Worm (Caenorhabditis elegans) whole organism, L1 larva: ENCODE results near the gene F55G11.6.
A peak's percentile ranks its signal among the peaks of the same experiment; 100 is the strongest.

Experiments used
- C16A3.4 ChIP-seq: fragments of 150-350 bp; optimal IDR thresholded peaks from 2 replicates; lab custom pipeline; 2014; ENCODE audit warnings: missing biosample characterization, missing genetic modification characterization
- C34B4.2 ChIP-seq: sonication (generic microtip); optimal IDR thresholded peaks from 2 replicates; lab custom pipeline; 2017; ENCODE audit warnings: mild to moderate bottlenecking, missing genetic modification characterization, missing compliant biosample characterization
- Y116A8C.19 ChIP-seq: sonication (generic microtip); optimal IDR thresholded peaks from 2 replicates; lab custom pipeline; 2016; ENCODE audit warnings: missing compliant biosample characterization, missing genetic modification characterization, borderline replicate concordance
- aha-1 ChIP-seq: fragments of 150-350 bp; optimal IDR thresholded peaks from 2 replicates; lab custom pipeline; 2014; ENCODE audit warnings: missing biosample characterization, missing genetic modification characterization
- ama-1 ChIP-seq: fragments of 150-350 bp; optimal IDR thresholded peaks from 2 replicates; lab custom pipeline; 2014
- ceh-8 ChIP-seq: fragments of 200-800 bp; sonication (Bioruptor generic); optimal IDR thresholded peaks from 2 replicates; lab custom pipeline; 2018; ENCODE audit warnings: mild to moderate bottlenecking, missing genetic modification characterization, moderate library complexity, missing compliant biosample characterization
- ceh-82 ChIP-seq, 3 experiments: fragments of 150-350 bp in 1 of 3; sonication (generic microtip) in 2 of 3; optimal IDR thresholded peaks; 2 replicates each; lab custom pipeline; 2014 to 2017; ENCODE audit warnings: missing biosample characterization in 3 of 3, missing genetic modification characterization in 3 of 3
- ceh-90 ChIP-seq: sonication (generic microtip); optimal IDR thresholded peaks from 2 replicates; lab custom pipeline; 2016; ENCODE audit warnings: missing genetic modification characterization, missing compliant biosample characterization
- dpl-1 ChIP-seq, 3 experiments: fragments of 150-350 bp in 2 of 3; sonication (generic microtip) in 1 of 3; optimal IDR thresholded peaks; 2 replicates each; lab custom pipeline; 2014 to 2017; ENCODE audit warnings: missing biosample characterization in 3 of 3, missing genetic modification characterization in 3 of 3, missing genetic modification reagents in 3 of 3
- dsc-1 ChIP-seq: sonication (generic microtip); optimal IDR thresholded peaks from 2 replicates; lab custom pipeline; 2016; ENCODE audit warnings: mild to moderate bottlenecking, missing genetic modification characterization, missing compliant biosample characterization
- efl-1 ChIP-seq, 4 experiments: fragments of 150-350 bp; optimal IDR thresholded peaks in 3 of 4; peaks in 1 of 4; 1 replicate in 1 of 4; 2 replicates in 3 of 4; lab custom pipeline; 2014; ENCODE audit warnings: missing biosample characterization in 2 of 4, missing genetic modification characterization in 2 of 4, missing genetic modification reagents in 2 of 4
- elt-2 ChIP-seq: sonication (generic microtip); optimal IDR thresholded peaks from 2 replicates; lab custom pipeline; 2016; ENCODE audit warnings: missing genetic modification characterization, mild to moderate bottlenecking, inconsistent platforms, missing compliant biosample characterization, missing genetic modification reagents
- elt-3 ChIP-seq, 6 experiments: fragments of 150-350 bp in 1 of 6; sonication (generic microtip); optimal IDR thresholded peaks; 2 replicates each; lab custom pipeline; 2017 to 2018; ENCODE audit warnings: missing biosample characterization in 6 of 6, missing genetic modification characterization in 6 of 6, inconsistent platforms in 1 of 6
- fkh-8 ChIP-seq: sonication (generic microtip); optimal IDR thresholded peaks from 2 replicates; lab custom pipeline; 2016; ENCODE audit warnings: mild to moderate bottlenecking, missing genetic modification characterization, missing compliant biosample characterization
- fos-1 ChIP-seq: fragments of 150-350 bp; optimal IDR thresholded peaks from 2 replicates; lab custom pipeline; 2014; ENCODE audit warnings: missing biosample characterization, missing genetic modification characterization
- hlh-17 ChIP-seq: fragments of 200-800 bp; sonication (Bioruptor generic); optimal IDR thresholded peaks from 2 replicates; lab custom pipeline; 2018; ENCODE audit warnings: missing genetic modification characterization, mild to moderate bottlenecking, missing compliant biosample characterization, moderate library complexity, borderline replicate concordance
- hlh-4 ChIP-seq: sonication (generic microtip); optimal IDR thresholded peaks from 2 replicates; lab custom pipeline; 2016; ENCODE audit warnings: mild to moderate bottlenecking, missing genetic modification characterization, missing compliant biosample characterization
- jun-1 ChIP-seq: fragments of 150-350 bp; optimal IDR thresholded peaks from 2 replicates; lab custom pipeline; 2014; ENCODE audit warnings: missing biosample characterization, missing genetic modification reagents, missing genetic modification characterization
- lsy-2 ChIP-seq, 2 experiments: fragments of 150-350 bp; optimal IDR thresholded peaks; 2 replicates each; lab custom pipeline; 2014; ENCODE audit warnings: missing biosample characterization in 2 of 2, missing genetic modification characterization in 2 of 2
- mdl-1 ChIP-seq, 2 experiments: fragments of 150-350 bp; optimal IDR thresholded peaks; 2 replicates each; lab custom pipeline; 2014 to 2017; ENCODE audit warnings: missing biosample characterization in 2 of 2, missing genetic modification characterization in 2 of 2, inconsistent platforms in 1 of 2
- mep-1 ChIP-seq: fragments of 150-350 bp; optimal IDR thresholded peaks from 2 replicates; lab custom pipeline; 2014; ENCODE audit warnings: missing biosample characterization, missing genetic modification characterization
- nhr-47 ChIP-seq: sonication (generic microtip); optimal IDR thresholded peaks from 2 replicates; lab custom pipeline; 2016; ENCODE audit warnings: mild to moderate bottlenecking, missing genetic modification characterization, moderate library complexity, missing compliant biosample characterization
- nhr-85 ChIP-seq: sonication (generic microtip); peaks from one replicate; lab custom pipeline; 2016; ENCODE audit warnings: missing genetic modification characterization, inconsistent platforms, missing compliant biosample characterization
- nhr-90 ChIP-seq: sonication (generic microtip); optimal IDR thresholded peaks from 2 replicates; lab custom pipeline; 2016; ENCODE audit warnings: mild to moderate bottlenecking, missing genetic modification characterization, missing compliant biosample characterization; ENCODE audit not compliant: poor library complexity
- pax-3 ChIP-seq: fragments of 200-800 bp; sonication (Bioruptor generic); optimal IDR thresholded peaks from 2 replicates; lab custom pipeline; 2018; ENCODE audit warnings: mild to moderate bottlenecking, missing genetic modification characterization, moderate library complexity, missing compliant biosample characterization
- sptf-1 ChIP-seq: fragments of 150-350 bp; optimal IDR thresholded peaks from 2 replicates; lab custom pipeline; 2014; ENCODE audit warnings: missing biosample characterization, missing genetic modification characterization
- unc-30 ChIP-seq: sonication (generic microtip); optimal IDR thresholded peaks from 2 replicates; lab custom pipeline; 2017; ENCODE audit warnings: missing biosample characterization, missing genetic modification characterization
- unc-62 ChIP-seq: fragments of 150-350 bp; optimal IDR thresholded peaks from 2 replicates; lab custom pipeline; 2014; ENCODE audit warnings: missing biosample characterization, missing genetic modification reagents, missing genetic modification characterization
- unc-98 ChIP-seq: fragments of 200-800 bp; sonication (Bioruptor generic); IDR thresholded peaks from 2 replicates; pipeline ENCODE4 v1.3.6; 2022; ENCODE audit warnings: missing genetic modification characterization, missing compliant biosample characterization
- zip-4 ChIP-seq: fragments of 200-800 bp; sonication (Bioruptor generic); optimal IDR thresholded peaks from 2 replicates; lab custom pipeline; 2018; ENCODE audit warnings: mild to moderate bottlenecking, missing genetic modification characterization, moderate library complexity, missing compliant biosample characterization
- ztf-4 ChIP-seq: fragments of 150-350 bp; optimal IDR thresholded peaks from 2 replicates; lab custom pipeline; 2014; ENCODE audit warnings: missing biosample characterization, missing genetic modification characterization

Gene F55G11.6

ce11 chrIV:12957730-12958129 lies at the start of gene F55G11.6:
TSS of gene F55G11.6 (plus strand) at chrIV:12958030.
- TF ChIP-seq hlh-17 (GFP tag; lab: Kevin White, UChicago) (no peak), pax-3 (tag; lab: Kevin White, UChicago) (no peak), unc-98 (GFP tag; lab: Robert Waterston, UW) (no peak)
- TF ChIP-seq, all 84 proteins: peak for 0

DNA sequence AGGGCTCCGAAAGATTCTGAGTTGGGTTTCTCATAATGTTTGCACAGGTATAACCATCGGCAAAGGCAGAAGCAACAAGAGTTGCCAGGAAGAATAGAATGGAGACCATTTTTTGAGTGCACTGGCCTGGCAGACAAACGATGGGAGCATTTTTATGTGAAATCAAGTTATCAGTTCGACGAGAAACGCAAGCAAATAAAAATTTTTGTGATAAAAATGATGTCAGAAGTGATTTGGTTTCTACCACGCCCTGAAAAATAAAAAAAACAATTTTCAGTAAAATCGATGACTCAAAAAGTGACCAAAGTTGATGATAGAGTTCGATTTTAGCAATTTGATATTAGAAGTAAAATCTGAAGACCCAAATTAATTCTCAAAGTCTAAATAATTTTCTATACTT lies 48.0 kb upstream of the F55G11.6 start, which contains the start of gene K08D8.4:
TSS of gene K08D8.4 (minus strand) at position 128 of the 400 bp plus-strand sequence.
- no peak for TF ChIP-seq fkh-8 (tag; lab: Kevin White, UChicago)
- peak; percentile 58 for TF ChIP-seq elt-2 (tag; lab: Kevin White, UChicago)
- TF ChIP-seq, all 84 proteins: peak for 1

DNA sequence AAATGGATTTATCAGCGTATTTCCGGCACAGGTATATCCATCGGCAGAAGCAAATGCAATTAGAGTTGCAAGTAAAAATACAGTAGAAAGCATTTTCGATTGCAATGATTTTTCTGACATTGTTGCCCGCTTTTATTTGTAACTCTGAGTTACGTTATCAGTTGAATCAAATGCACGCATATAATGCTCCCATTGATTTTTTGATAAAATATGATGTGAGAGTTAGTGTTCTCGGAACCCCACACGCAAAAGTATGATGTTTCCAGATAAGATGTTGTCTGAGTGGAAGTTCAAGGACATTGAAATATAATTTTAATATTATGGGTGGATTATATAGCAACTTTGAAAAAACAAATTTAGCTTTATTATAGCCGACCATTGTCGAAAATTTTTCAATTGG lies 45.8 kb upstream of the F55G11.6 start, which contains the start of gene K08D8.5:
TSS of gene K08D8.5 (minus strand) at position 140 of the 400 bp plus-strand sequence.
- TF ChIP-seq Y116A8C.19, result no peak
- TF ChIP-seq elt-2 (tag; lab: Kevin White, UChicago), result peak; percentile 84
- TF ChIP-seq C34B4.2 (tag; lab: Kevin White, UChicago), result no peak
- no peak for TF ChIP-seq aha-1 (tag; lab: Kevin White, UChicago)
- TF ChIP-seq ceh-82 (tag; optimal IDR thresholded peaks at IDR 0.05; lab: Kevin White, UChicago), result no peak
- TF ChIP-seq ztf-4 (tag; lab: Kevin White, UChicago), result no peak
- TF ChIP-seq, all 84 proteins: peak for 1

DNA sequence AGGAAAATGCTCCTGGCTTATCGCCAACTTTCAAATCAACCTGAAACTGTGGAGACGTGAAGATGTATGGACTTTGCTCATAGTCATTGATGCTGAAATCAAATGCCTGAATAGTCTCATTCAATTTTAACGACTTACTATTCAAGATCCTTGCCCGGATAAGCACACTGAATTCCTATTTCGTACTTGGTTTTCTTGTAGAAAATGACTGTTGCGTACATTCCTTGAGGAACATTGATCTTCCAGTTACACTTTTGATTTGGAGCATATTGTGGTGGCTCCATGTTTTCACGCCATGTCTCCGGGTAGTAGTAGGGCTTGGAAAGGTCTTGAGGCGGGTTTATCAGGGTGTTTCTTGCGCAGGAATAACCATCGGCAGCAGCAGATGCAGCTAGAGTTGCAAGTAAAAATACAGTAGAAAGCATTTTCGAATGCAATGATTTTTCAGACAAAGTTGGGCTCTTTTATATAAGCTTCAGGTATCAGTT lies 43.3 kb upstream of the F55G11.6 start, which contains the start of gene irg-6:
TSS of gene irg-6 (minus strand) at position 438 of the 488 bp plus-strand sequence.
- peak; percentile 0 for TF ChIP-seq nhr-85 (tag; lab: Kevin White, UChicago)
- no peak for TF ChIP-seq lsy-2 (tag; optimal IDR thresholded peaks at IDR 0.05; lab: Kevin White, UChicago)

ce11 chrIV:12915479-12915878 lies 42.4 kb upstream of the F55G11.6 start, which contains the start of gene srz-15:
TSS of gene srz-15 (plus strand) at chrIV:12915779.
- TF ChIP-seq unc-30 (no peak), mep-1 (tag; lab: Kevin White, UChicago) (no peak), nhr-47 (tag; lab: Kevin White, UChicago) (no peak), sptf-1 (no peak), dpl-1 (GFP tag; optimal IDR thresholded peaks at IDR 0.05; lab: Kevin White, UChicago) (no peak), efl-1 (optimal IDR thresholded peaks at IDR 0.05; lab: Kevin White, UChicago) (no peak), efl-1 (GFP tag; optimal IDR thresholded peaks at IDR 0.05 in 1 of 2; lab: Kevin White, UChicago) (no peak), jun-1 (no peak), ztf-4 (tag; lab: Kevin White, UChicago) (no peak), dsc-1 (tag; lab: Kevin White, UChicago) (no peak), fos-1 (tag; lab: Kevin White, UChicago) (no peak), elt-3 (tag; optimal IDR thresholded peaks at IDR 0.05; lab: Kevin White, UChicago) (no peak), nhr-90 (tag; lab: Kevin White, UChicago) (no peak), unc-62 (GFP tag; lab: Kevin White, UChicago) (no peak)

- TF ChIP-seq mdl-1 (tag; optimal IDR thresholded peaks at IDR 0.05; lab: Kevin White, UChicago), result no peak
- TF ChIP-seq ceh-90 (tag; lab: Kevin White, UChicago), result no peak
- TF ChIP-seq C34B4.2 (tag; lab: Kevin White, UChicago), result no peak
- no peak for TF ChIP-seq C16A3.4 (tag; lab: Kevin White, UChicago)
- TF ChIP-seq hlh-4 (tag; lab: Kevin White, UChicago), result peak; percentile 46
- TF ChIP-seq zip-4 (GFP tag; lab: Kevin White, UChicago), result no peak
- TF ChIP-seq ama-1 (lab: Kevin White, UChicago), result no peak
- no peak for TF ChIP-seq ceh-8 (GFP tag; lab: Kevin White, UChicago)
Measured at ce11 chrIV:12918256-12918655, 39.6 kb upstream of the F55G11.6 start, which contains the start of gene C32H11.3. TSS of gene C32H11.3 (plus strand) at chrIV:12918556.
